Worm (Caenorhabditis elegans): Measurements from ENCODE around the gene grd-7.
A peak's percentile ranks its signal among the peaks of the same experiment; 100 is the strongest.

Gene grd-7

DNA sequence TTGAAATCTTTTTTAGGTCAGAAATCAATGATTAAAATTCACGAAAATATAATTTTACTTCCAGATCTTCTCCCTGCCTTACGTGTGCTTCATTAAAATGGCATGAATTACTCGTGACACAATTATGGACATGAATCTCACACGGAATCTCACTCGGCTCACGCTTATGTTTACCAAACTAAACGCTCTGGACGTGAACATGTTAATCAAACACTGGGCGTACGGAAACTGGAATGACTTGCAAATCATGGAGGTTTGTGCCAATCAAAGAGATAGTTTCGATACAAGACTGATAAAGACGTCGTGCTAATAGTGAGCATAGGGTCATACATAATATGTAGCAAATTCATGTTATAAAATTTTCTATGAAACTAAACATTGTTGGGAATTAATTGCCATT is 45.3 kb upstream of the grd-7 start (continued):
- TF ChIP-seq attf-4 (tag; optimal IDR thresholded peaks at IDR 0.05), result no peak
- no peak for TF ChIP-seq ZK546.5 (tag; optimal IDR thresholded peaks at IDR 0.05)
- no peak for TF ChIP-seq T26A8.4 (GFP tag; IDR thresholded peaks at IDR 0.05)
- peak; percentile 57 for TF ChIP-seq dve-1 (tag; optimal IDR thresholded peaks at IDR 0.05; ENCODE audit: insufficient read depth)
- TF ChIP-seq F49E8.2 (tag; optimal IDR thresholded peaks at IDR 0.05; ENCODE audit: borderline replicate concordance), result no peak
- no peak for TF ChIP-seq sdz-12 (GFP tag; optimal IDR thresholded peaks at IDR 0.05)
- no peak for TF ChIP-seq daf-16 (GFP tag; optimal IDR thresholded peaks at IDR 0.05)
- TF ChIP-seq daf-16 (tag; optimal IDR thresholded peaks at IDR 0.05), result peak; percentile 36
- TF ChIP-seq lin-29 (GFP tag; IDR thresholded peaks at IDR 0.05), result no peak
- no peak for TF ChIP-seq lin-1 (GFP tag; IDR thresholded peaks at IDR 0.05)
- no peak for TF ChIP-seq nhr-25 (tag; optimal IDR thresholded peaks at IDR 0.05; ENCODE audit: borderline replicate concordance, insufficient read depth)
- TF ChIP-seq snpc-4 (tag; optimal IDR thresholded peaks at IDR 0.05), result no peak
- no peak for TF ChIP-seq hif-1 (tag; optimal IDR thresholded peaks at IDR 0.05)
- TF ChIP-seq php-3 (GFP tag; IDR thresholded peaks at IDR 0.05), result no peak
- no peak for TF ChIP-seq jun-1 (tag; optimal IDR thresholded peaks at IDR 0.05)
- TF ChIP-seq lsy-2 (tag; optimal IDR thresholded peaks at IDR 0.05), result no peak
- no peak for TF ChIP-seq ztf-11 (tag; optimal IDR thresholded peaks at IDR 0.05)
- no peak for TF ChIP-seq ces-1 (GFP tag; optimal IDR thresholded peaks at IDR 0.05)
- no peak for TF ChIP-seq nhr-6 (tag; optimal IDR thresholded peaks at IDR 0.05)
- TF ChIP-seq cey-2 (tag; optimal IDR thresholded peaks at IDR 0.05; ENCODE audit: borderline replicate concordance, insufficient read depth), result no peak
- peak; percentile 25 for TF ChIP-seq pqm-1 (tag; optimal IDR thresholded peaks at IDR 0.05)
- TF ChIP-seq mdl-1 (tag; optimal IDR thresholded peaks at IDR 0.05), result no peak
- no peak for TF ChIP-seq ctbp-1 (GFP tag; IDR thresholded peaks at IDR 0.05)
- TF ChIP-seq lin-39 (tag; optimal IDR thresholded peaks at IDR 0.05), result no peak
- TF ChIP-seq lir-3 (tag; optimal IDR thresholded peaks at IDR 0.05), result no peak
- no peak for TF ChIP-seq daf-12 (tag; optimal IDR thresholded peaks at IDR 0.05)
- TF ChIP-seq ceh-82 (tag; optimal IDR thresholded peaks at IDR 0.05), result no peak
- TF ChIP-seq egl-27 (tag; optimal IDR thresholded peaks at IDR 0.05), result no peak
- no peak for TF ChIP-seq fos-1 (tag; optimal IDR thresholded peaks at IDR 0.05)
- TF ChIP-seq ztf-7 (tag; optimal IDR thresholded peaks at IDR 0.05), result no peak
- no peak for TF ChIP-seq zip-2 (tag; optimal IDR thresholded peaks at IDR 0.05)
- TF ChIP-seq nhr-102 (tag; optimal IDR thresholded peaks at IDR 0.05), result peak; percentile 3
- peak; percentile 30 for TF ChIP-seq hlh-30 (tag; optimal IDR thresholded peaks at IDR 0.05; ENCODE audit: insufficient read depth)
- TF ChIP-seq vab-7 (GFP tag; IDR thresholded peaks at IDR 0.05), result no peak
- no peak for TF ChIP-seq nhr-28 (tag; optimal IDR thresholded peaks at IDR 0.05)
- peak; percentile 22; the same call in 1 of the 2 replicates for TF ChIP-seq dmd-6 (GFP tag; IDR thresholded peaks at IDR 0.05)
- TF ChIP-seq ceh-44 (GFP tag; IDR thresholded peaks at IDR 0.05), result no peak

DNA sequence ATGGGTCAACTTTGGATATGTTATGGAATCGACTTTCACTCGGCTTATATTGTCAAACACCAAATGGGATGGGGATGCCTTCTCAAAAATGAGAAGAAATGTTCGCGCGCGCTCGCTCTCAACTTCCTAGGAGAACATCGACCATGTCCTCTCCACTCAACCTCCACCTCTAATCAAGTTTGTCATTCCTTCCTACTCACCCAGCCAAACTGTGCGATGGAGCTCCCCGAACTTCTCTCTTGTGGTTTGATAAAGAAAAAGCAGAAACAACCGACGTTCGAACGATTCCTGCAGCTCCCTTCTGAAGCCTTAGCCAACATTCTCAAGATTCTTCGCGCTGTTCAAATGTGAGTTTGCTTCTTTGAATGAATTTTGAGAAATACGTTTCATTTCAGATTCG is 44.0 kb upstream of the grd-7 start:
- TF ChIP-seq zip-11 (GFP tag; IDR thresholded peaks at IDR 0.05) (no peak), unc-62 (GFP tag; optimal IDR thresholded peaks at IDR 0.05 in 1 of 2) (peak in 1 of 2 experiments; percentile 93), unc-62 (tag; optimal IDR thresholded peaks at IDR 0.05) (no peak)

- TF ChIP-seq unc-39 (tag; optimal IDR thresholded peaks at IDR 0.05) (no peak), F37D6.2 (tag; optimal IDR thresholded peaks at IDR 0.05) (no peak), ZK337.2 (GFP tag; IDR thresholded peaks at IDR 0.05) (no peak), fos-1 (tag; optimal IDR thresholded peaks at IDR 0.05) (no peak), madf-5 (GFP tag; IDR thresholded peaks at IDR 0.05) (no peak), Y5F2A.4 (GFP tag; optimal IDR thresholded peaks at IDR 0.05) (no peak), gei-8 (GFP tag; optimal IDR thresholded peaks at IDR 0.05) (no peak), ama-1 (optimal IDR thresholded peaks at IDR 0.05) (no peak), Y105C5A.15 (GFP tag; IDR thresholded peaks at IDR 0.05) (no peak), nhr-102 (tag; optimal IDR thresholded peaks at IDR 0.05) (no peak), Y75B8A.6 (GFP tag; IDR thresholded peaks at IDR 0.05) (no peak), zag-1 (tag; optimal IDR thresholded peaks at IDR 0.05) (no peak), vab-7 (GFP tag; IDR thresholded peaks at IDR 0.05) (no peak), mxl-3 (GFP tag; optimal IDR thresholded peaks at IDR 0.05) (no peak), lin-1 (GFP tag; IDR thresholded peaks at IDR 0.05) (no peak), fkh-10 (GFP tag; optimal IDR thresholded peaks at IDR 0.05) (no peak)
Measured at ce11 chrX:7311870-7312269, 42.6 kb upstream of the grd-7 start.

Measured in whole organism, L4 larva.